Fruit fly (Drosophila melanogaster) whole organism, larva: ENCODE results near the gene faf.

Source experiments
- noc ChIP-seq: fragments of 200-800 bp; sonication (Bioruptor generic); optimal IDR thresholded peaks from 3 replicates; lab custom pipeline; 2019; ENCODE audit warnings: missing biosample characterization, mild to moderate bottlenecking, missing genetic modification characterization, moderate library complexity

faf gene

DNA sequence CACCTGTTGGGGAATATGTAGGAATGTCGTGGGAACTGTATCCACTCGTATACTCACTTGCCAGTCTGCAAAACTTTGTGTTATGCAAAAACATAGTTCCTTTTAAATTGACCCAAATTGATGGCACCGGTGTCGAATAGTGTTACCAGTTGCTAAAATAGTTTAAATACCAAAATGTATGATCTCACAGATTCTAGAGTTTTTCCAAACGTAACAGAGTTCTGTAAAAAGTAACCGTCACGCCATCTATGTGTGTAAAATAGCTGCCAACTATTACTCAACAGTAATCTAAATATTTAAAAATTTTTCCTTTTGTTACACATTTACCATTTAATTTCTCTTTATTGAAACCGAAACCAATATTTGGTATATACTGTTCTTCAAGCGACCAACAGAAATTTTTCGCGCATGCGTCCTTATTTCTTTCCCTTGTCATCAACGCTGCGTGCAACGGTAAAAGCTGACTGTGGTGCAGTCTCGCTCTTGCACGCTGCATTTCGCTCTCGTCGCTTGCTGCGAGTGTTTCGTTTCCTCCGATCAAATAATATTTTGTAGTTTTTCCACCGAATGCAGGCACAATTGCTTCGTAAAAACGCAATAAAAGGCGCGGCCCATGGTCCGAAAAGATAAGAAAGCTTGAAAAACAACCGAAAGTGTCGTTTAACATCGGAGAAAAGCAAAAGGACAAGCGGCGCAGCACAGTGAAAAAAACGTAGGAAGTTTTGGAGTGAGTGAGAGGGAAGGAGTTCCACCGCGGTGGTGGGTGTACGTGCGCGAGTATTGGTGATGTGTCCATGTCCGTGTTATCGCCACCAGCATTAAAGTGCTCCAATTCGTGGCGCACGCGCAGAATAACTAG lies 35.5 kb downstream of the faf start, which contains the start of the genes FeCH and RhoGAP100F:
Gene FeCH, minus strand, starts transcription at position 180 of the 859 bp plus-strand sequence.
Gene RhoGAP100F, plus strand, starts transcription at position 493 of the 859 bp plus-strand sequence.
- no peak for TF ChIP-seq noc (tag; lab: Kevin White, UChicago)

DNA sequence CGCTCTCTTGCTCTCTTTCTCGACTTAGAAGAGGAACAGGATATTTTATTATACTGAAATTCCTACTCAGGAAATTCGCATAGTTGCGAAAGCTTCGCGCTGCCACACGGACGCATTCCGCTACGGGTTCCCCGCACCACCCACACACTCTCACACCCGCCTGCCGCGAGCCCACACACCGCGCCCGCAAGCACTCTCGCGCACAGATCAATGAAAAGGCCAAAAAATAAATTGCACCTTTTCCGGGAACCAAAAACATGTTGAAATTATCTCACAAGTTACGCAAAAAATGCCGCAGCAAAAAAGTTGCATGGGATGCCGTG lies 36.1 kb downstream of the faf start:
- TF ChIP-seq noc (tag; lab: Kevin White, UChicago), result no peak

DNA sequence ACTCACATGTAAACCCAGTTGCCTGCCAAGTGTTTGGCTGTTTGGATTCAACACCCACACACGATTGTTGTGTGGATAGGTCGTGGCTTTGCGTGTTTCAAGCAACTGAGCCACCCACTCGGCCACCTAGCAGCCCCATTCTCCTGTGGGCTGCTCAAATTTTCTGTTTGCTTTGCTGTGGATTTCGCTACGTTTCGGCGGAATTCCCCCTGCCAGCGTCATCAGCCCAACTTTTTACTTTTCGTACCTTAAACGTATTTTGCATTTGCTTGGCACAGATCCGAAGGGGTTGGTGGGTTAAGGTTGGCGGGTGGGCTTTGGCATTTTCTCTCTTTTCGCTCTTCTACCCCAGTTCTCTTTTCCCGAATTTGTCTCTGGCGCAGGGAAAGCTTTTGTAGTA lies 45.6 kb downstream of the faf start:
- TF ChIP-seq noc (tag; lab: Kevin White, UChicago), result no peak

DNA sequence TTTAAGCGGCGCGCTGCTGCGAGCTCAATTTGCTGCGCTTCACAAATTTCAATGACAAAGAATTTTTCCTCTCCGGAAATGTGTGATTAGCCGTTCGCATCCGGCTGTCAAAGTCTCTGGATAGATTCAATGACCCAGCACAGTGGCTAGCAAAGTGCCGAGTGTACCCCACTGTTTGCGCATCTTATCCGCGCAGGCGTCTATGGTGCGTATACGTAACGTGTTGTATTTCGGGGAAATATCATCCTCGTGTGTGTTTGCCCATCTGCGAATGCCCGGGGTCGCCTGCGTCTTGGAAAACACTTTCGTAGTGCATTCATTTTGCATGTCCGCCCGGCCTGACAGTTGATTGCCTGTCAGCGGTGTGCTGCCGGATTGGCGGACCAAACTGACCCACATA lies 47.4 kb downstream of the faf start:
- TF ChIP-seq noc (tag; lab: Kevin White, UChicago), result no peak

DNA sequence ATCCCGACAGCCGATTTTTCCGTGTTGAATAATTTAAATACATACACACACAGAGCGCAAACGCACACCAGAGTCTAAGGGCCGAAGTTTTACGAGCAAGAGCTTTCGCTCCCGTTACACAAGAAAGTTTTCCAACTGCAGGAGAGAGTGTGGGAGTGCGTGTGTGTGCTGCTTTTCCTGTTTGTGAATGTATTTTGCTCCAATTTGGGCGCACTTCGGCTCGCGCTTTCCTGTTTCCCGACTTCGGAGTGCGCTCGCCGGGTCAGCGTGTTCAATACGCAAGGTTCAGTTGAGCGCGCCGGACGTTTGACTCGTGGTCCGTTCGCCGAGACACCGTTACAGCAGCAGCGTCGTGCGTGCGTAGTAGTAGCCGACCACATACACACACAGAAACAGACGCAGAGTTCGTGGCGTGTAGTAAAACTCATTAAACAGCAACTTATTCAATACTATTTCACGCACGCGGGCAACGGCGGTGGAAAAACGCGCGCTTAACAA lies 48.8 kb downstream of the faf start:
- TF ChIP-seq noc (tag; lab: Kevin White, UChicago), result no peak

DNA sequence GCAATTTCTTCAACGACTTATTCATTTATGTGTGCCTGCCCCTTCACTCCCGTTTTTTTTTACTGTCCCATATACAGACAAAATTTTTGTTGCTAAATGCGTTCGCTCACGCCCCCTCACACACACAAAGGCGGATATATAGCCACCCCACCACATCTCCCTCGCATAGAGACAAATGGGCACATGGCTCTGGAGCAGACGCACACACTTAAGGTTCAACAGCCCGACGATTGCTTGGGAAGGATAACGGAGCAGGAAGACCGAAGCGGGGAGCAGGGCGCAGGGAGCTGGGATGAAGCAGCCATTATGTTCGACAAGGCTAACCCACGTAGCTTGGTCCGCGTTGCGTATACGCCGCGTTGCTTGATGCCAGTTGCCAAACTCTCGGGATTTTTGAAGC lies 49.6 kb downstream of the faf start:
- no peak for TF ChIP-seq noc (tag; lab: Kevin White, UChicago)
